Fruit fly (Drosophila melanogaster) whole organism, prepupa: Measurements from ENCODE around the gene CG13476.

ENCODE experiments used
- Blimp-1 ChIP-seq: fragments of 200-800 bp; sonication (Bioruptor generic); optimal IDR thresholded peaks from 3 replicates; lab custom pipeline; 2017; ENCODE audit warnings: missing biosample characterization, missing genetic modification characterization, mild to moderate bottlenecking, moderate library complexity, missing genetic modification reagents
- CG10631 ChIP-seq: fragments of 200-800 bp; sonication (Bioruptor generic); optimal IDR thresholded peaks from 2 replicates; lab custom pipeline; 2016; ENCODE audit warnings: missing biosample characterization, missing genetic modification characterization
- CG10669 ChIP-seq: fragments of 200-800 bp; sonication (Bioruptor generic); optimal IDR thresholded peaks from 3 replicates; lab custom pipeline; 2018; ENCODE audit warnings: missing biosample characterization, mild to moderate bottlenecking, missing genetic modification characterization, moderate library complexity
- CG11294 ChIP-seq: fragments of 200-800 bp; sonication (Bioruptor generic); IDR thresholded peaks from 2 replicates; pipeline ENCODE4 v1.3.6; 2022; ENCODE audit warnings: missing biosample characterization, missing genetic modification characterization
- CG15336 ChIP-seq: fragments of 200-800 bp; sonication (Bioruptor generic); IDR thresholded peaks from 2 replicates; pipeline ENCODE4 v1.3.6; 2022; ENCODE audit warnings: missing biosample characterization, missing genetic modification characterization
- CG1621 ChIP-seq: fragments of 200-800 bp; sonication (Bioruptor generic); optimal IDR thresholded peaks from 3 replicates; lab custom pipeline; 2018; ENCODE audit warnings: missing biosample characterization, mild to moderate bottlenecking, missing genetic modification characterization
- CG16779 ChIP-seq: fragments of 200-800 bp; sonication (Bioruptor generic); optimal IDR thresholded peaks from 3 replicates; lab custom pipeline; 2017; ENCODE audit warnings: missing biosample characterization, mild to moderate bottlenecking, missing genetic modification characterization
- CG3032 ChIP-seq: fragments of 200-800 bp; optimal IDR thresholded peaks from 2 replicates; lab custom pipeline; 2019; ENCODE audit warnings: missing biosample characterization, mild to moderate bottlenecking, missing genetic modification characterization, moderate library complexity
- CG32006 ChIP-seq: fragments of 200-800 bp; sonication (Bioruptor generic); optimal IDR thresholded peaks from 3 replicates; lab custom pipeline; 2017; ENCODE audit warnings: missing biosample characterization, mild to moderate bottlenecking, missing genetic modification characterization
- CG34406 ChIP-seq: fragments of 200-800 bp; sonication (Bioruptor generic); optimal IDR thresholded peaks from 3 replicates; lab custom pipeline; 2016; ENCODE audit warnings: missing biosample characterization, missing genetic modification characterization
- CG3919 ChIP-seq: fragments of 200-800 bp; sonication (Bioruptor generic); optimal IDR thresholded peaks from 3 replicates; lab custom pipeline; 2016; ENCODE audit warnings: missing biosample characterization, missing genetic modification characterization
- CG4318 ChIP-seq: fragments of 200-800 bp; sonication (Bioruptor generic); optimal IDR thresholded peaks from 3 replicates; lab custom pipeline; 2017; ENCODE audit warnings: missing biosample characterization, mild to moderate bottlenecking, missing genetic modification characterization
- CG6163 ChIP-seq: fragments of 200-800 bp; sonication (Bioruptor generic); IDR thresholded peaks from 3 replicates; pipeline ENCODE4 v1.3.6; 2022; ENCODE audit warnings: missing biosample characterization, missing genetic modification characterization
- CG6792 ChIP-seq: fragments of 200-800 bp; sonication (Bioruptor generic); optimal IDR thresholded peaks from 3 replicates; lab custom pipeline; 2016; ENCODE audit warnings: missing biosample characterization, missing genetic modification characterization
- CG6854 ChIP-seq: fragments of 200-800 bp; sonication (Bioruptor generic); optimal IDR thresholded peaks from 2 replicates; lab custom pipeline; 2017; ENCODE audit warnings: missing biosample characterization, mild to moderate bottlenecking, missing genetic modification characterization
- CG7368 ChIP-seq: fragments of 200-800 bp; sonication (Bioruptor generic); optimal IDR thresholded peaks from 3 replicates; lab custom pipeline; 2016; ENCODE audit warnings: missing biosample characterization, missing genetic modification characterization
- CG8119 ChIP-seq: fragments of 200-800 bp; sonication (Bioruptor generic); IDR thresholded peaks from 3 replicates; pipeline ENCODE4 v1.3.6; 2022; ENCODE audit warnings: missing biosample characterization, missing genetic modification characterization
- CG8632 ChIP-seq: fragments of 200-800 bp; sonication (Bioruptor generic); optimal IDR thresholded peaks from 3 replicates; lab custom pipeline; 2016; ENCODE audit warnings: missing biosample characterization, missing genetic modification characterization
- CG9139 ChIP-seq: fragments of 200-800 bp; sonication (Bioruptor generic); optimal IDR thresholded peaks from 3 replicates; lab custom pipeline; 2017; ENCODE audit warnings: missing biosample characterization, mild to moderate bottlenecking, missing genetic modification characterization
- Eip78C ChIP-seq: fragments of 200-800 bp; sonication (Bioruptor generic); peaks from one replicate; lab custom pipeline; 2016; ENCODE audit warnings: missing biosample characterization, missing genetic modification characterization
- Eip93F ChIP-seq: fragments of 200-800 bp; sonication (Bioruptor generic); optimal IDR thresholded peaks from 2 replicates; lab custom pipeline; 2016; ENCODE audit warnings: missing biosample characterization, mild to moderate bottlenecking, missing genetic modification characterization
- Ets96B ChIP-seq: fragments of 200-800 bp; optimal IDR thresholded peaks from 2 replicates; lab custom pipeline; 2019; ENCODE audit warnings: missing biosample characterization, mild to moderate bottlenecking, missing genetic modification characterization, moderate library complexity
- Gug ChIP-seq: fragments of 200-800 bp; sonication (Bioruptor generic); IDR thresholded peaks from 2 replicates; pipeline ENCODE4 v1.3.6; 2022; ENCODE audit warnings: missing biosample characterization, missing genetic modification characterization
- Hr38 ChIP-seq: sonication (Bioruptor generic); optimal IDR thresholded peaks from 2 replicates; lab custom pipeline; 2016; ENCODE audit warnings: missing biosample characterization, missing genetic modification characterization
- Lpt ChIP-seq: fragments of 200-800 bp; sonication (Bioruptor generic); optimal IDR thresholded peaks from 3 replicates; lab custom pipeline; 2016; ENCODE audit warnings: missing biosample characterization, missing genetic modification characterization
- Met ChIP-seq: fragments of 200-800 bp; sonication (Bioruptor generic); optimal IDR thresholded peaks from 3 replicates; lab custom pipeline; 2016; ENCODE audit warnings: missing biosample characterization, missing genetic modification characterization
- Smox ChIP-seq: fragments of 200-800 bp; sonication (Bioruptor generic); optimal IDR thresholded peaks from 3 replicates; lab custom pipeline; 2016; ENCODE audit warnings: missing biosample characterization, missing genetic modification characterization
- Sox14 ChIP-seq: fragments of 200-800 bp; sonication (Bioruptor generic); optimal IDR thresholded peaks from 3 replicates; lab custom pipeline; 2016; ENCODE audit warnings: missing biosample characterization, missing genetic modification characterization
- Sox15 ChIP-seq: fragments of 200-800 bp; sonication (Bioruptor generic); optimal IDR thresholded peaks from 3 replicates; lab custom pipeline; 2016; ENCODE audit warnings: missing biosample characterization, missing genetic modification characterization
- achi ChIP-seq: fragments of 200-800 bp; sonication (Bioruptor generic); optimal IDR thresholded peaks from 3 replicates; lab custom pipeline; 2016; ENCODE audit warnings: missing biosample characterization, missing genetic modification characterization
- acj6 ChIP-seq: fragments of 200-800 bp; sonication (Bioruptor generic); optimal IDR thresholded peaks from 3 replicates; lab custom pipeline; 2016; ENCODE audit warnings: missing biosample characterization, missing genetic modification characterization
- cyc ChIP-seq: fragments of 200-800 bp; sonication (Bioruptor generic); optimal IDR thresholded peaks from 3 replicates; lab custom pipeline; 2016; ENCODE audit warnings: missing biosample characterization, missing genetic modification characterization
- dsx ChIP-seq: fragments of 200-800 bp; optimal IDR thresholded peaks from 3 replicates; lab custom pipeline; 2019; ENCODE audit warnings: missing biosample characterization, mild to moderate bottlenecking, missing genetic modification characterization, moderate library complexity; ENCODE audit not compliant: poor library complexity, severe bottlenecking
- eg ChIP-seq: fragments of 200-800 bp; sonication (Bioruptor generic); IDR thresholded peaks from 3 replicates; pipeline ENCODE4 v1.3.6; 2022; ENCODE audit warnings: missing biosample characterization, missing genetic modification characterization
- esn ChIP-seq: fragments of 200-800 bp; sonication (Bioruptor generic); optimal IDR thresholded peaks from 2 replicates; lab custom pipeline; 2016; ENCODE audit warnings: missing biosample characterization, mild to moderate bottlenecking, missing genetic modification characterization, moderate library complexity
- fd59A ChIP-seq: fragments of 200-800 bp; sonication (Bioruptor generic); optimal IDR thresholded peaks from 2 replicates; lab custom pipeline; 2017; ENCODE audit warnings: missing biosample characterization, mild to moderate bottlenecking, missing genetic modification characterization, missing genetic modification reagents
- fkh ChIP-seq: fragments of 200-800 bp; sonication (Bioruptor generic); optimal IDR thresholded peaks from 3 replicates; lab custom pipeline; 2017; ENCODE audit warnings: missing biosample characterization, mild to moderate bottlenecking, missing genetic modification characterization, moderate library complexity
- net ChIP-seq: fragments of 200-800 bp; sonication (Bioruptor generic); optimal IDR thresholded peaks from 3 replicates; lab custom pipeline; 2016; ENCODE audit warnings: missing biosample characterization, missing genetic modification characterization
- salr ChIP-seq, 2 experiments: fragments of 200-800 bp; sonication (Bioruptor generic); optimal IDR thresholded peaks; 3 replicates each; lab custom pipeline; 2016 to 2018; ENCODE audit warnings: missing biosample characterization in 2 of 2, missing genetic modification characterization in 2 of 2, mild to moderate bottlenecking in 1 of 2
- spab ChIP-seq: fragments of 200-800 bp; sonication (Bioruptor generic); optimal IDR thresholded peaks from 2 replicates; lab custom pipeline; 2017; ENCODE audit warnings: missing biosample characterization, mild to moderate bottlenecking, missing genetic modification characterization, missing genetic modification reagents
- ss ChIP-seq, 2 experiments: fragments of 200-800 bp; sonication (Bioruptor generic); optimal IDR thresholded peaks; 2 replicates in 1 of 2; 3 replicates in 1 of 2; lab custom pipeline; 2017 to 2018; ENCODE audit warnings: mild to moderate bottlenecking in 2 of 2, missing biosample characterization in 2 of 2, missing genetic modification characterization in 2 of 2, moderate library complexity in 1 of 2
- svp ChIP-seq: fragments of 200-800 bp; sonication (Bioruptor generic); peaks from one replicate; lab custom pipeline; 2016; ENCODE audit warnings: missing biosample characterization, missing genetic modification characterization
- topi ChIP-seq: fragments of 200-800 bp; sonication (Bioruptor generic); optimal IDR thresholded peaks from 3 replicates; lab custom pipeline; 2016; ENCODE audit warnings: missing biosample characterization, missing genetic modification characterization

Gene CG13476

dm6 chr3L:14686251-14686650, 19.0 kb upstream of the CG13476 start:
- TF ChIP-seq CG7368 (GFP tag; lab: Kevin White, UChicago) (no peak), CG8632 (no peak), Ets96B (no peak), Lpt (GFP tag; lab: Kevin White, UChicago) (no peak), Gug (GFP tag; lab: Robert Waterston, UW) (no peak)

- no peak for TF ChIP-seq Gug (GFP tag; lab: Robert Waterston, UW)
- no peak for TF ChIP-seq CG9139 (GFP tag; lab: Kevin White, UChicago)
- no peak for TF ChIP-seq Lpt (GFP tag; lab: Kevin White, UChicago)
- no peak for TF ChIP-seq CG4318 (GFP tag; lab: Kevin White, UChicago)
- no peak for TF ChIP-seq fkh
- no peak for TF ChIP-seq CG1621 (tag; lab: Kevin White, UChicago)
- TF ChIP-seq Sox15, result no peak
Measured at dm6 chr3L:14691047-14691446, 14.2 kb upstream of the CG13476 start, which contains the start of gene gdrd. TSS of gene gdrd (plus strand) at chr3L:14691347.

dm6 chr3L:14697005-14697404, 8.3 kb upstream of the CG13476 start, which contains the start of gene CG13474:
TSS of gene CG13474 (minus strand) at chr3L:14697105.
- TF ChIP-seq CG3919, result no peak
- no peak for TF ChIP-seq Met
- no peak for TF ChIP-seq Hr38 (GFP tag; lab: Kevin White, UChicago)
- no peak for TF ChIP-seq CG16779 (tag; lab: Kevin White, UChicago)
- no peak for TF ChIP-seq Sox15
- no peak for TF ChIP-seq Lpt (GFP tag; lab: Kevin White, UChicago)
- no peak for TF ChIP-seq topi
- TF ChIP-seq CG11294 (GFP tag; lab: Robert Waterston, UW), result no peak
- TF ChIP-seq achi, result no peak
- TF ChIP-seq CG10669, result no peak
- no peak for TF ChIP-seq Smox (GFP tag; lab: Kevin White, UChicago)
- no peak for TF ChIP-seq cyc (GFP tag; lab: Kevin White, UChicago)
- no peak for TF ChIP-seq spab (GFP tag; lab: Kevin White, UChicago)
- TF ChIP-seq fd59A, result no peak
- no peak for TF ChIP-seq ss (GFP tag; optimal IDR thresholded peaks at IDR 0.05; lab: Kevin White, UChicago)

- TF ChIP-seq CG10631 (GFP tag; lab: Kevin White, UChicago) (no peak), acj6 (GFP tag; lab: Kevin White, UChicago) (no peak), salr (GFP tag; optimal IDR thresholded peaks at IDR 0.05; lab: Kevin White, UChicago) (no peak), CG7368 (GFP tag; lab: Kevin White, UChicago) (no peak), svp (GFP tag; lab: Kevin White, UChicago) (no peak), CG6792 (no peak), Eip78C (no peak), Sox14 (GFP tag; lab: Kevin White, UChicago) (no peak), fkh (no peak)
Measured at dm6 chr3L:14701578-14701977, 3.7 kb upstream of the CG13476 start, which contains the start of gene CG17177. TSS of gene CG17177 (minus strand) at chr3L:14701678.

- TF ChIP-seq Met, result peak; percentile 29
- TF ChIP-seq CG8632, result no peak
- TF ChIP-seq Gug (GFP tag; lab: Robert Waterston, UW), result no peak
- TF ChIP-seq CG3032 (tag; lab: Kevin White, UChicago), result no peak
- TF ChIP-seq net (GFP tag; lab: Kevin White, UChicago), result peak; percentile 15
- no peak for TF ChIP-seq Eip93F (GFP tag; lab: Kevin White, UChicago)
- no peak for TF ChIP-seq CG6163 (GFP tag; lab: Robert Waterston, UW)
- peak; percentile 9 for TF ChIP-seq Blimp-1 (GFP tag; lab: Kevin White, UChicago)
- no peak for TF ChIP-seq spab (GFP tag; lab: Kevin White, UChicago)
- no peak for TF ChIP-seq CG11294 (GFP tag; lab: Robert Waterston, UW)
- TF ChIP-seq CG15336, result no peak
- no peak for TF ChIP-seq CG32006 (GFP tag; lab: Kevin White, UChicago)
- peak; percentile 9 for TF ChIP-seq Sox14 (GFP tag; lab: Kevin White, UChicago)
- TF ChIP-seq Eip78C, result no peak
- no peak for TF ChIP-seq CG6854
- TF ChIP-seq CG9139 (GFP tag; lab: Kevin White, UChicago), result peak; percentile 60
- no peak for TF ChIP-seq esn (GFP tag; lab: Kevin White, UChicago)
- TF ChIP-seq Ets96B, result no peak
- TF ChIP-seq CG1621 (tag; lab: Kevin White, UChicago), result peak; percentile 65
- TF ChIP-seq CG16779 (tag; lab: Kevin White, UChicago), result peak; percentile 32
- TF ChIP-seq CG4318 (GFP tag; lab: Kevin White, UChicago), result no peak
- TF ChIP-seq dsx (GFP tag; lab: Kevin White, UChicago), result no peak
- TF ChIP-seq salr (GFP tag; optimal IDR thresholded peaks at IDR 0.05; lab: Kevin White, UChicago), result no peak
- no peak; the same call in 2 of the 3 replicates for TF ChIP-seq CG8119 (GFP tag; lab: Robert Waterston, UW)
- TF ChIP-seq CG34406 (GFP tag; lab: Kevin White, UChicago), result no peak
- TF ChIP-seq svp (GFP tag; lab: Kevin White, UChicago), result peak; percentile 84
- no peak for TF ChIP-seq eg (GFP tag; lab: Robert Waterston, UW)
Measured at dm6 chr3L:14706461-14706880, 1.2 kb downstream of the CG13476 start.
